Worm (Caenorhabditis elegans) whole organism, late embryonic: ENCODE data around the gene F53C3.6.
A peak's percentile ranks its signal among the peaks of the same experiment; 100 is the strongest.

ENCODE experiments used
- Y22D7AL.16 ChIP-seq: sonication (generic microtip); optimal IDR thresholded peaks from 2 replicates; lab custom pipeline; 2016; ENCODE audit warnings: missing genetic modification characterization, missing compliant biosample characterization
- ceh-14 ChIP-seq: sonication (generic microtip); optimal IDR thresholded peaks from 2 replicates; lab custom pipeline; 2016; ENCODE audit warnings: missing genotype, missing genetic modification characterization, missing compliant biosample characterization
- ceh-19 ChIP-seq: fragments of 200-800 bp; sonication (Bioruptor generic); optimal IDR thresholded peaks from 2 replicates; lab custom pipeline; 2018; ENCODE audit warnings: mild to moderate bottlenecking, missing genetic modification characterization, missing compliant biosample characterization
- ceh-31 ChIP-seq: sonication (generic microtip); optimal IDR thresholded peaks from 2 replicates; lab custom pipeline; 2016; ENCODE audit warnings: missing genetic modification characterization, missing compliant biosample characterization
- hlh-8 ChIP-seq: sonication (generic microtip); optimal IDR thresholded peaks from 2 replicates; lab custom pipeline; 2016; ENCODE audit warnings: missing genotype, missing genetic modification characterization, missing compliant biosample characterization
- nfya-1 ChIP-seq: sonication (generic microtip); optimal IDR thresholded peaks from 2 replicates; lab custom pipeline; 2017; ENCODE audit warnings: missing genetic modification characterization, mild to moderate bottlenecking, missing compliant biosample characterization, antibody characterized with exemption, moderate library complexity
- pha-2 ChIP-seq: sonication (generic microtip); optimal IDR thresholded peaks from 2 replicates; lab custom pipeline; 2017; ENCODE audit warnings: mild to moderate bottlenecking, missing genetic modification characterization, missing compliant biosample characterization
- sox-4 ChIP-seq: sonication (generic microtip); optimal IDR thresholded peaks from 2 replicates; lab custom pipeline; 2017; ENCODE audit warnings: mild to moderate bottlenecking, missing genetic modification characterization, inconsistent platforms, missing compliant biosample characterization
- syd-9 ChIP-seq: sonication (generic microtip); optimal IDR thresholded peaks from 2 replicates; lab custom pipeline; 2016; ENCODE audit warnings: mild to moderate bottlenecking, missing genetic modification characterization, moderate library complexity, missing compliant biosample characterization
- ttx-3 ChIP-seq: sonication (generic microtip); optimal IDR thresholded peaks from 2 replicates; lab custom pipeline; 2016; ENCODE audit warnings: missing genetic modification reagents, missing genetic modification characterization, missing compliant biosample characterization

F53C3.6 gene

DNA sequence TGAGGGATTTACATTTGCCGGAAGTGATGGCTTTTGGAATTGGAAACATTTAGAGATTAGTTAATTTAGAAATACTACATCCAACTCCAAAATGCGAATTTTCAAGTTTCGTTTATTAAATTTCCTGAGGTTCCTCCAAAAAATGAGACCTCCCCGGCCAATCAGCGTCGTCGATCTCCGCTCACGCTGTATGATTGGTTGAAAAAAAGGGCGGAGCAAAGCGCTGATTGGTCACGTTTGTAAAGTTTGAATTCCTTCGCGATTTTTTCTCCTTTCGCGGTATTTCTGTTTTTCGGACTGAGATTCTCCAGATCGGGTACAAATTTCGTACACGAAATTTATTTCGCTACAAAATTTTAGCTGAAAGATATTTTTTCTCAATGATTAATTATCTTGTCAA lies 49.5 kb downstream of the F53C3.6 start:
- TF ChIP-seq Y22D7AL.16 (tag; lab: Kevin White, UChicago) (no peak), nfya-1 (tag; lab: Kevin White, UChicago) (peak; percentile 82)

DNA sequence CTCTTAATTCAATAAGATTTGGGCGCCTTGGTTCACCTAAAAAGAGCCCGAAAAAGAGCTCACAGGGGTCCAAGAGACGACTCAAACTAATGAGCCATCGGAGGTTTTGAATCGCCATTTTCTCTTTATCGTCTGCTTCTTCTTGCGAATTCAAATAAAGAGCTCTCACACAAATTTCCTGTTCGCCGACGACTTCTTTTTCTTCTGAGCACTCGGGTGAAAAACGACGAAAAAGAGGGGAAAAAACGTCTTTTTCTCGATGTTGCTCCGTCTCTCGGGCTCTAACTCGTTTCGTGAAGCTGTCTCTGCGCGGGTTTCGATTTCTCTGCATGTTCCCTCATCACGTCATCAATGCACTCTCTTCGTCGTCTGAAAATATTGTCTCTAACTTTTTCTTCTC lies 50.6 kb downstream of the F53C3.6 start:
- TF ChIP-seq ceh-31 (tag; lab: Kevin White, UChicago) = no peak
- TF ChIP-seq ceh-19 = no peak
- TF ChIP-seq syd-9 (tag; lab: Kevin White, UChicago) = no peak
- no peak for TF ChIP-seq hlh-8
- TF ChIP-seq, all 69 proteins: peak for 0

DNA sequence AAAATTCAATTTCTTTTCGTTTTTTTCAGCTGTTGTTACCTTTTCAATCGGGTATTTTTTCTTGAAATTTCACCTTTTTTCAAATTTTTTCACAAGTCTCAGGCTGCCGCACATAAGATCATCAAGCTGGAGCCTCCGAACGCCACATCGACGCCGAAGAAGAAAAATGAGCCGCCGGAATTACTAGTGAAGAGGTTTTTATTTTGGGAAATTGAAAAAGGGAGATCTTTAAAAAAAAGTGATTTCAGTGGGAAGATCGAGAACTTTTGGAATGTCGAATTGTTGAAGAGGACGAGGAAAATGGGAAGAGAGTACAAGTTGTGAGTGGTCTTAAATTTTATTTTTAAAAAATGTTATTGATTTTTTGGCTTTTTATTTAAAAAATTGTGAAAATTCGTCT lies 52.1 kb downstream of the F53C3.6 start, which contains the start of gene sea-2:
TSS of gene sea-2 (plus strand) at position 301 of the 400 bp plus-strand sequence.
- TF ChIP-seq ttx-3 (tag; lab: Kevin White, UChicago) = no peak
- TF ChIP-seq ceh-14 (tag; lab: Kevin White, UChicago) = no peak
- TF ChIP-seq pha-2 (tag; lab: Kevin White, UChicago) = no peak
- TF ChIP-seq sox-4 (tag; lab: Kevin White, UChicago) = no peak
- TF ChIP-seq, all 69 proteins: peak for 0
